Comparison of ENCODE assay signal across 1 fruit fly cellular context in the genomic region with DNA sequence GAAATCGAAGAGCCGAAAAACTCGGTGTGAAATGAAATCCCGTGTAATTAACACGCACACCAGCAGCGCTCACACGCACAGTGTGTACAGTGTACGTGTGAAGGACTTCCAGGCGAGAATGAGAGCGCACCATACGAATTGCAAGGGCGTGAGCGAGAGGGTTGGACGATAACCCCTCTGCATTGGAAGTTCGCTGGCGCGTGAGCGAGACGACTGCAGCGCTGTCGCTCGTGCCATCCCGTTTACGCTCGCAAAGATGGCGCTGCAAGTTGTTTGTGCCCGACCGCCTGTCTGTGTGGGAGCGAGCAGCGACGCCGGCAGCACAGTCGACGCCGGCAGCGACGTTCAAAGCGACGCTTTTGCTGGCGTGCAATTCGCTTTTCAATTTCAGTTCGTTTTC.
TF ChIP-seq lines count a peak whose summit lies in the region.

Gene Vsx1 (plus strand): TSS at position 388 of the 400 bp plus-strand sequence.

TF ChIP-seq in whole organism, embryonic, 481 proteins besides CTCF, POLR2A, EP300 and RAD21 (continued from another document and continues in another):
- TF ChIP-seq CG1024 (GFP tag; IDR thresholded peaks at IDR 0.05; lab: Robert Waterston, UW) (no peak), CG11723 (GFP tag; optimal IDR thresholded peaks at IDR 0.05; lab: Kevin White, UChicago) (no peak), CG1832 (GFP tag; optimal IDR thresholded peaks at IDR 0.05; lab: Kevin White, UChicago) (peak; percentile 99), CoRest (tag; optimal IDR thresholded peaks at IDR 0.05; lab: Kevin White, UChicago) (peak; percentile 76), CG9215 (GFP tag; IDR thresholded peaks at IDR 0.05; lab: Robert Waterston, UW) (no peak), ems (GFP tag; optimal IDR thresholded peaks at IDR 0.05; lab: Kevin White, UChicago) (no peak), CG2129 (GFP tag; IDR thresholded peaks at IDR 0.05; lab: Robert Waterston, UW; ENCODE audit: partially characterized antibody) (no peak), Hr3 (GFP tag; optimal IDR thresholded peaks at IDR 0.05; lab: Kevin White, UChicago) (no peak), lbe (GFP tag; optimal IDR thresholded peaks at IDR 0.05; lab: Kevin White, UChicago) (no peak), psq (GFP tag; optimal IDR thresholded peaks at IDR 0.05; lab: Kevin White, UChicago) (no peak), CG33213 (GFP tag; optimal IDR thresholded peaks at IDR 0.05; lab: Kevin White, UChicago) (no peak), gro (GFP tag; optimal IDR thresholded peaks at IDR 0.05; lab: Kevin White, UChicago) (no peak), CG16815 (GFP tag; optimal IDR thresholded peaks at IDR 0.05; lab: Kevin White, UChicago) (no peak), CG6654 (GFP tag; optimal IDR thresholded peaks at IDR 0.05; lab: Kevin White, UChicago) (no peak), ERR (GFP tag; optimal IDR thresholded peaks at IDR 0.05; lab: Kevin White, UChicago) (no peak), BEAF-32 (GFP tag; optimal IDR thresholded peaks at IDR 0.05; lab: Kevin White, UChicago) (no peak), CG2889 (GFP tag; IDR thresholded peaks at IDR 0.05; lab: Robert Waterston, UW) (no peak), CG10462 (GFP tag; optimal IDR thresholded peaks at IDR 0.05; lab: Kevin White, UChicago) (no peak), Gsc (GFP tag; IDR thresholded peaks at IDR 0.05; lab: Robert Waterston, UW) (no peak), otp (GFP tag; IDR thresholded peaks at IDR 0.05; lab: Robert Waterston, UW) (0 out of 3 replicates have a peak, but pooled peaks have one; percentile 13), CG30020 (tag; optimal IDR thresholded peaks at IDR 0.05; lab: Kevin White, UChicago) (no peak), C15 (GFP tag; IDR thresholded peaks at IDR 0.05; lab: Robert Waterston, UW) (no peak), nmo (GFP tag; optimal IDR thresholded peaks at IDR 0.05; lab: Kevin White, UChicago) (peak; percentile 51), CG12391 (tag; optimal IDR thresholded peaks at IDR 0.05; lab: Kevin White, UChicago) (no peak), Med (GFP tag; lab: Kevin White, UChicago) (no peak), chinmo (GFP tag; IDR thresholded peaks at IDR 0.05; lab: Robert Waterston, UW; ENCODE audit: partially characterized antibody) (no peak), CG12744 (GFP tag; optimal IDR thresholded peaks at IDR 0.05; lab: Kevin White, UChicago) (no peak), sens (GFP tag; lab: Kevin White, UChicago) (peak; percentile 47), oc (tag; optimal IDR thresholded peaks at IDR 0.05; lab: Kevin White, UChicago) (peak; percentile 11), rib (GFP tag; IDR thresholded peaks at IDR 0.05; lab: Robert Waterston, UW) (no peak), Doc2 (GFP tag; IDR thresholded peaks at IDR 0.05; lab: Robert Waterston, UW) (no peak), CG9876 (GFP tag; optimal IDR thresholded peaks at IDR 0.05; lab: Kevin White, UChicago) (no peak), CG16813 (GFP tag; IDR thresholded peaks at IDR 0.05; lab: Robert Waterston, UW; ENCODE audit: partially characterized antibody) (0 out of 3 replicates have a peak, but pooled peaks have one; percentile 36), CG10366 (GFP tag; IDR thresholded peaks at IDR 0.05; lab: Robert Waterston, UW) (no peak), so (GFP tag; IDR thresholded peaks at IDR 0.05; lab: Robert Waterston, UW) (no peak), MESR4 (GFP tag; optimal IDR thresholded peaks at IDR 0.05; lab: Kevin White, UChicago) (no peak), salm (tag; optimal IDR thresholded peaks at IDR 0.05; lab: Kevin White, UChicago) (no peak), ara (GFP tag; IDR thresholded peaks at IDR 0.05; lab: Robert Waterston, UW) (no peak), sob (GFP tag; IDR thresholded peaks at IDR 0.05; lab: Robert Waterston, UW) (0 out of 2 replicates have a peak, but pooled peaks have one; percentile 32), ken (GFP tag; IDR thresholded peaks at IDR 0.05; lab: Robert Waterston, UW) (no peak), Nf-YA (GFP tag; IDR thresholded peaks at IDR 0.05; lab: Robert Waterston, UW) (peak; percentile 65), Ets97D (GFP tag; optimal IDR thresholded peaks at IDR 0.05; lab: Kevin White, UChicago) (no peak), ewg (GFP tag; optimal IDR thresholded peaks at IDR 0.05; lab: Kevin White, UChicago) (peak; percentile 97), seq (GFP tag; IDR thresholded peaks at IDR 0.05; lab: Robert Waterston, UW) (peak; percentile 56; the same call in 1 of the 2 replicates), btn (GFP tag; optimal IDR thresholded peaks at IDR 0.05; lab: Kevin White, UChicago) (no peak), CG4424 (GFP tag; optimal IDR thresholded peaks at IDR 0.05; lab: Kevin White, UChicago) (no peak), NC2α (GFP tag; optimal IDR thresholded peaks at IDR 0.05; lab: Kevin White, UChicago) (no peak), lov (optimal IDR thresholded peaks at IDR 0.05; lab: Kevin White, UChicago) (no peak), lov (GFP tag; IDR thresholded peaks at IDR 0.05; lab: Robert Waterston, UW) (no peak), cg (GFP tag; optimal IDR thresholded peaks at IDR 0.05; lab: Kevin White, UChicago) (peak; percentile 97), CG12104 (GFP tag; optimal IDR thresholded peaks at IDR 0.05; lab: Kevin White, UChicago) (no peak), Vsx1 (GFP tag; optimal IDR thresholded peaks at IDR 0.05; lab: Kevin White, UChicago) (no peak), Sin3A (optimal IDR thresholded peaks at IDR 0.05; lab: Kevin White, UChicago) (no peak), CG6765 (GFP tag; optimal IDR thresholded peaks at IDR 0.05; lab: Kevin White, UChicago) (no peak), twi (tag; optimal IDR thresholded peaks at IDR 0.05; lab: Kevin White, UChicago) (peak; percentile 27), Hmr (GFP tag; optimal IDR thresholded peaks at IDR 0.05; lab: Kevin White, UChicago) (no peak), ase (GFP tag; IDR thresholded peaks at IDR 0.05; lab: Robert Waterston, UW) (no peak), E2f2 (GFP tag; IDR thresholded peaks at IDR 0.05; lab: Robert Waterston, UW) (no peak), CG3065 (GFP tag; optimal IDR thresholded peaks at IDR 0.05; lab: Kevin White, UChicago) (peak; percentile 30), pita (GFP tag; optimal IDR thresholded peaks at IDR 0.05; lab: Kevin White, UChicago) (no peak), Atf3 (GFP tag; optimal IDR thresholded peaks at IDR 0.05; lab: Kevin White, UChicago) (no peak), croc (GFP tag; conservative IDR thresholded peaks at IDR 0.05; lab: Robert Waterston, UW) (no peak), zfh2 (GFP tag; optimal IDR thresholded peaks at IDR 0.05; lab: Kevin White, UChicago) (no peak), Abd-B (GFP tag; optimal IDR thresholded peaks at IDR 0.05; lab: Kevin White, UChicago) (peak; percentile 26), ftz-f1 (GFP tag; optimal IDR thresholded peaks at IDR 0.05; lab: Kevin White, UChicago) (peak; percentile 69), NfI (GFP tag; optimal IDR thresholded peaks at IDR 0.05; lab: Kevin White, UChicago) (no peak), tup (GFP tag; optimal IDR thresholded peaks at IDR 0.05; lab: Kevin White, UChicago) (no peak), Nf-YB (GFP tag; optimal IDR thresholded peaks at IDR 0.05; lab: Kevin White, UChicago) (peak; percentile 96), CG42726 (GFP tag; IDR thresholded peaks at IDR 0.05; lab: Robert Waterston, UW; ENCODE audit: partially characterized antibody) (peak; percentile 61; the same call in 1 of the 2 replicates), mirr (GFP tag; optimal IDR thresholded peaks at IDR 0.05; lab: Kevin White, UChicago) (no peak), Rfx (GFP tag; IDR thresholded peaks at IDR 0.05; lab: Robert Waterston, UW) (peak; percentile 46), CG18619 (GFP tag; optimal IDR thresholded peaks at IDR 0.05; lab: Kevin White, UChicago) (no peak), dati (GFP tag; IDR thresholded peaks at IDR 0.05; lab: Robert Waterston, UW) (no peak), Xbp1 (GFP tag; optimal IDR thresholded peaks at IDR 0.05; lab: Kevin White, UChicago) (no peak), ATbp (GFP tag; optimal IDR thresholded peaks at IDR 0.05; lab: Kevin White, UChicago) (no peak), unpg (GFP tag; optimal IDR thresholded peaks at IDR 0.05; lab: Kevin White, UChicago) (no peak), bbx (GFP tag; IDR thresholded peaks at IDR 0.05; lab: Robert Waterston, UW; ENCODE audit: partially characterized antibody) (peak; percentile 24; the same call in 1 of the 2 replicates), dan (GFP tag; IDR thresholded peaks at IDR 0.05; lab: Robert Waterston, UW) (no peak), z (GFP tag; IDR thresholded peaks at IDR 0.05; lab: Robert Waterston, UW) (no peak), D19A (tag; optimal IDR thresholded peaks at IDR 0.05; lab: Kevin White, UChicago) (no peak), klu (GFP tag; IDR thresholded peaks at IDR 0.05; lab: Robert Waterston, UW) (no peak), CG8944 (GFP tag; optimal IDR thresholded peaks at IDR 0.05; lab: Kevin White, UChicago) (no peak), CG8478 (optimal IDR thresholded peaks at IDR 0.05; lab: Kevin White, UChicago) (peak; percentile 100), CG4404 (GFP tag; IDR thresholded peaks at IDR 0.05; lab: Robert Waterston, UW) (no peak), ci (GFP tag; IDR thresholded peaks at IDR 0.05; lab: Robert Waterston, UW) (peak; percentile 45; the same call in 1 of the 3 replicates), CG1647 (GFP tag; optimal IDR thresholded peaks at IDR 0.05; lab: Kevin White, UChicago) (no peak), phol (tag; optimal IDR thresholded peaks at IDR 0.05; lab: Kevin White, UChicago) (peak; percentile 95), sr (GFP tag; IDR thresholded peaks at IDR 0.05; lab: Robert Waterston, UW) (peak; percentile 55; the same call in 1 of the 3 replicates), kah (GFP tag; optimal IDR thresholded peaks at IDR 0.05; lab: Kevin White, UChicago) (no peak), CG34422 (GFP tag; IDR thresholded peaks at IDR 0.05; lab: Robert Waterston, UW) (no peak), dimm (GFP tag; IDR thresholded peaks at IDR 0.05; lab: Robert Waterston, UW) (no peak), sima (GFP tag; optimal IDR thresholded peaks at IDR 0.05; lab: Kevin White, UChicago) (no peak), CG6272 (GFP tag; IDR thresholded peaks at IDR 0.05; lab: Robert Waterston, UW) (no peak), gem (tag; optimal IDR thresholded peaks at IDR 0.05; lab: Kevin White, UChicago) (no peak), tx (GFP tag; optimal IDR thresholded peaks at IDR 0.05; lab: Kevin White, UChicago) (no peak), CG5245 (GFP tag; optimal IDR thresholded peaks at IDR 0.05; lab: Kevin White, UChicago) (no peak), pum (GFP tag; optimal IDR thresholded peaks at IDR 0.05; lab: Kevin White, UChicago) (no peak), danr (GFP tag; IDR thresholded peaks at IDR 0.05; lab: Robert Waterston, UW) (no peak), CG34224 (GFP tag; IDR thresholded peaks at IDR 0.05; lab: Robert Waterston, UW; ENCODE audit: partially characterized antibody) (no peak), CG10147 (GFP tag; optimal IDR thresholded peaks at IDR 0.05; lab: Kevin White, UChicago) (no peak), Meics (GFP tag; optimal IDR thresholded peaks at IDR 0.05; lab: Kevin White, UChicago) (no peak), Dbx (GFP tag; IDR thresholded peaks at IDR 0.05; lab: Robert Waterston, UW) (no peak), CG7987 (GFP tag; optimal IDR thresholded peaks at IDR 0.05; lab: Kevin White, UChicago) (no peak), Bgb (GFP tag; IDR thresholded peaks at IDR 0.05; lab: Robert Waterston, UW; ENCODE audit: partially characterized antibody) (0 out of 2 replicates have a peak, but pooled peaks have one; percentile 24), Blimp-1 (GFP tag; optimal IDR thresholded peaks at IDR 0.05; lab: Kevin White, UChicago) (no peak), schlank (tag; optimal IDR thresholded peaks at IDR 0.05; lab: Kevin White, UChicago) (no peak), tll (GFP tag; optimal IDR thresholded peaks at IDR 0.05; lab: Kevin White, UChicago) (peak; percentile 15 to 68), vnd (GFP tag; IDR thresholded peaks at IDR 0.05; lab: Robert Waterston, UW; ENCODE audit: partially characterized antibody) (0 out of 3 replicates have a peak, but pooled peaks have one; percentile 24), eve (GFP tag; optimal IDR thresholded peaks at IDR 0.05; lab: Kevin White, UChicago) (no peak), Aef1 (GFP tag; IDR thresholded peaks at IDR 0.05; lab: Robert Waterston, UW) (peak; percentile 20; the same call in 1 of the 3 replicates), jing (GFP tag; optimal IDR thresholded peaks at IDR 0.05; lab: Kevin White, UChicago) (no peak), fd96Cb (tag; optimal IDR thresholded peaks at IDR 0.05; lab: Kevin White, UChicago) (no peak), gfzf (GFP tag; optimal IDR thresholded peaks at IDR 0.05; lab: Kevin White, UChicago) (no peak), Eip74EF (GFP tag; optimal IDR thresholded peaks at IDR 0.05; lab: Kevin White, UChicago) (no peak), gsb (GFP tag; IDR thresholded peaks at IDR 0.05; lab: Robert Waterston, UW) (no peak), CG31388 (GFP tag; optimal IDR thresholded peaks at IDR 0.05; lab: Kevin White, UChicago) (no peak), HmgD (GFP tag; optimal IDR thresholded peaks at IDR 0.05; lab: Kevin White, UChicago) (peak; percentile 79), CG10209 (GFP tag; optimal IDR thresholded peaks at IDR 0.05; lab: Kevin White, UChicago) (no peak), H2.0 (GFP tag; IDR thresholded peaks at IDR 0.05; lab: Robert Waterston, UW) (no peak), CG18011 (GFP tag; optimal IDR thresholded peaks at IDR 0.05; lab: Kevin White, UChicago) (no peak), zfh1 (GFP tag; IDR thresholded peaks at IDR 0.05; lab: Robert Waterston, UW) (0 out of 3 replicates have a peak, but pooled peaks have one; percentile 8), CG7928 (GFP tag; optimal IDR thresholded peaks at IDR 0.05; lab: Kevin White, UChicago) (no peak), CG7745 (tag; optimal IDR thresholded peaks at IDR 0.05; lab: Kevin White, UChicago) (no peak), Deaf1 (tag; optimal IDR thresholded peaks at IDR 0.05; lab: Kevin White, UChicago) (peak; percentile 59), gt (GFP tag; IDR thresholded peaks at IDR 0.05; lab: Robert Waterston, UW) (no peak), usp (GFP tag; optimal IDR thresholded peaks at IDR 0.05; lab: Kevin White, UChicago) (no peak), CG15696 (tag; optimal IDR thresholded peaks at IDR 0.05; lab: Kevin White, UChicago) (no peak), crp (GFP tag; optimal IDR thresholded peaks at IDR 0.05; lab: Kevin White, UChicago) (no peak), grau (tag; optimal IDR thresholded peaks at IDR 0.05; lab: Kevin White, UChicago) (no peak), knrl (GFP tag; IDR thresholded peaks at IDR 0.05; lab: Robert Waterston, UW; ENCODE audit: partially characterized antibody) (peak; percentile 35; the same call in 1 of the 3 replicates), Jarid2 (GFP tag; optimal IDR thresholded peaks at IDR 0.05; lab: Kevin White, UChicago) (peak; percentile 57)
